Worm (Caenorhabditis elegans) whole organism, young adult: ENCODE data around the gene F21H7.5.
A peak's percentile ranks its signal among the peaks of the same experiment; 100 is the strongest.

Source experiments
- B0261.1 ChIP-seq: sonication (generic microtip); optimal IDR thresholded peaks from 2 replicates; lab custom pipeline; 2016; ENCODE audit warnings: mild to moderate bottlenecking, missing genetic modification characterization, moderate library complexity, missing compliant biosample characterization
- D2030.7 ChIP-seq: fragments of 200-800 bp; sonication (Bioruptor generic); IDR thresholded peaks from 2 replicates; pipeline ENCODE4 v1.3.6; 2022; ENCODE audit warnings: missing genetic modification reagents, missing genetic modification characterization, missing compliant biosample characterization
- F33H1.4 ChIP-seq: fragments of 200-800 bp; sonication (Bioruptor generic); IDR thresholded peaks from 2 replicates; pipeline ENCODE4 v1.3.6; 2022; ENCODE audit warnings: missing genetic modification reagents, missing genetic modification characterization, missing compliant biosample characterization
- F49E8.2 ChIP-seq: sonication (generic microtip); optimal IDR thresholded peaks from 3 replicates; lab custom pipeline; 2017; ENCODE audit warnings: missing genetic modification characterization, mild to moderate bottlenecking, missing compliant biosample characterization, antibody characterized with exemption, moderate library complexity; ENCODE audit not compliant: insufficient read depth
- F55B11.4 ChIP-seq: sonication (generic microtip); optimal IDR thresholded peaks from 2 replicates; lab custom pipeline; 2016; ENCODE audit warnings: missing compliant biosample characterization, missing genetic modification characterization, borderline replicate concordance; ENCODE audit not compliant: insufficient read depth
- Y53G8AR.9 ChIP-seq: fragments of 200-800 bp; sonication (Bioruptor generic); conservative IDR thresholded peaks from 2 replicates; pipeline ENCODE4 v1.3.6; 2022; ENCODE audit warnings: missing genetic modification reagents, missing genetic modification characterization, missing compliant biosample characterization
- Y56A3A.18 ChIP-seq: fragments of 200-800 bp; sonication (Bioruptor generic); IDR thresholded peaks from 2 replicates; pipeline ENCODE4 v1.3.6; 2022; ENCODE audit warnings: missing genetic modification reagents, missing genetic modification characterization, missing compliant biosample characterization
- Y67H2A.10 ChIP-seq: fragments of 200-800 bp; sonication (Bioruptor generic); conservative IDR thresholded peaks from 2 replicates; pipeline ENCODE4 v1.3.6; 2022; ENCODE audit warnings: missing genetic modification reagents, missing genetic modification characterization, missing compliant biosample characterization
- Y95B8A.8 ChIP-seq: fragments of 200-800 bp; sonication (Bioruptor generic); IDR thresholded peaks from 2 replicates; pipeline ENCODE4 v1.3.6; 2022; ENCODE audit warnings: missing genetic modification reagents, missing genetic modification characterization, missing compliant biosample characterization
- aptf-2 ChIP-seq: fragments of 200-800 bp; sonication (Bioruptor generic); conservative IDR thresholded peaks from 2 replicates; pipeline ENCODE4 v1.3.6; 2022; ENCODE audit warnings: missing genetic modification reagents, missing genetic modification characterization, missing compliant biosample characterization
- attf-6 ChIP-seq: fragments of 200-800 bp; sonication (Bioruptor generic); IDR thresholded peaks from 2 replicates; pipeline ENCODE4 v1.3.6; 2022; ENCODE audit warnings: missing genetic modification reagents, missing genetic modification characterization, missing compliant biosample characterization
- bed-1 ChIP-seq: fragments of 200-800 bp; sonication (Bioruptor generic); IDR thresholded peaks from 2 replicates; pipeline ENCODE4 v1.3.6; 2022; ENCODE audit warnings: missing genetic modification reagents, missing genetic modification characterization, missing compliant biosample characterization
- bed-2 ChIP-seq: fragments of 200-800 bp; sonication (Bioruptor generic); IDR thresholded peaks from 2 replicates; pipeline ENCODE4 v1.3.6; 2022; ENCODE audit warnings: missing genetic modification reagents, missing genetic modification characterization, missing compliant biosample characterization
- ceh-100 ChIP-seq: fragments of 200-800 bp; sonication (Bioruptor generic); IDR thresholded peaks from 2 replicates; pipeline ENCODE4 v1.3.6; 2022; ENCODE audit warnings: missing genetic modification reagents, missing genetic modification characterization, missing compliant biosample characterization
- ceh-58 ChIP-seq: fragments of 200-800 bp; sonication (Bioruptor generic); IDR thresholded peaks from 2 replicates; pipeline ENCODE4 v1.3.6; 2022; ENCODE audit warnings: missing genetic modification characterization, missing compliant biosample characterization
- ceh-79 ChIP-seq: sonication (generic microtip); optimal IDR thresholded peaks from 2 replicates; lab custom pipeline; 2017; ENCODE audit warnings: mild to moderate bottlenecking, missing genetic modification characterization, missing compliant biosample characterization
- die-1 ChIP-seq: sonication (generic microtip); optimal IDR thresholded peaks from 2 replicates; lab custom pipeline; 2016; ENCODE audit warnings: missing genotype, mild to moderate bottlenecking, missing genetic modification characterization, missing compliant biosample characterization
- dox-1 ChIP-seq: fragments of 200-800 bp; sonication (Bioruptor generic); IDR thresholded peaks from 2 replicates; pipeline ENCODE4 v1.3.6; 2022; ENCODE audit warnings: missing genetic modification reagents, missing genetic modification characterization, missing compliant biosample characterization
- ekl-4 ChIP-seq: fragments of 200-800 bp; sonication (Bioruptor generic); IDR thresholded peaks from 2 replicates; pipeline ENCODE4 v1.3.6; 2022; ENCODE audit warnings: missing genetic modification reagents, missing genetic modification characterization, missing compliant biosample characterization
- him-1 ChIP-seq: sonication (generic microtip); optimal IDR thresholded peaks from 2 replicates; lab custom pipeline; 2016; ENCODE audit warnings: missing genotype, missing genetic modification reagents, missing genetic modification characterization, missing compliant biosample characterization
- hmg-1.2 ChIP-seq: fragments of 200-800 bp; sonication (Bioruptor generic); IDR thresholded peaks from 2 replicates; pipeline ENCODE4 v1.3.6; 2022; ENCODE audit warnings: missing genetic modification reagents, missing genetic modification characterization, missing compliant biosample characterization
- hsf-1 ChIP-seq: fragments of 200-800 bp; sonication (Bioruptor generic); IDR thresholded peaks from 2 replicates; pipeline ENCODE4 v1.3.6; 2022; ENCODE audit warnings: missing genetic modification reagents, missing genetic modification characterization, missing compliant biosample characterization
- lin-26 ChIP-seq: fragments of 200-800 bp; sonication (Bioruptor generic); IDR thresholded peaks from 2 replicates; pipeline ENCODE4 v1.3.6; 2022; ENCODE audit warnings: missing genetic modification reagents, missing genetic modification characterization, missing compliant biosample characterization
- lin-40 ChIP-seq: sonication (generic microtip); optimal IDR thresholded peaks from 2 replicates; lab custom pipeline; 2016; ENCODE audit warnings: missing genetic modification characterization, mild to moderate bottlenecking, missing compliant biosample characterization, missing genotype, missing genetic modification reagents
- lin-54 ChIP-seq: fragments of 200-800 bp; sonication (Bioruptor generic); optimal IDR thresholded peaks from 2 replicates; lab custom pipeline; 2018; ENCODE audit warnings: mild to moderate bottlenecking, missing genetic modification characterization, missing compliant biosample characterization
- lir-1 ChIP-seq: fragments of 200-800 bp; sonication (Bioruptor generic); conservative IDR thresholded peaks from 2 replicates; pipeline ENCODE4 v1.3.6; 2022; ENCODE audit warnings: missing genetic modification reagents, missing genetic modification characterization, missing compliant biosample characterization
- lsl-1 ChIP-seq: fragments of 200-800 bp; sonication (Bioruptor generic); optimal IDR thresholded peaks from 2 replicates; lab custom pipeline; 2018; ENCODE audit warnings: mild to moderate bottlenecking, missing genetic modification characterization, moderate library complexity, missing compliant biosample characterization
- lsy-27 ChIP-seq: sonication (generic microtip); optimal IDR thresholded peaks from 2 replicates; lab custom pipeline; 2017; ENCODE audit warnings: missing genetic modification characterization, mild to moderate bottlenecking, missing compliant biosample characterization, antibody characterized with exemption, missing genotype, borderline replicate concordance; ENCODE audit not compliant: insufficient read depth
- mes-4 ChIP-seq: sonication (generic microtip); optimal IDR thresholded peaks from 2 replicates; lab custom pipeline; 2016; ENCODE audit warnings: missing genotype, missing genetic modification characterization, missing compliant biosample characterization
- nfya-1 ChIP-seq: sonication (generic microtip); optimal IDR thresholded peaks from 2 replicates; lab custom pipeline; 2017; ENCODE audit warnings: antibody characterized with exemption, missing compliant biosample characterization, missing genetic modification characterization, borderline replicate concordance; ENCODE audit not compliant: insufficient read depth
- nfya-2 ChIP-seq: fragments of 200-800 bp; sonication (Bioruptor generic); IDR thresholded peaks from 2 replicates; pipeline ENCODE4 v1.3.6; 2022; ENCODE audit warnings: missing genetic modification reagents, missing genetic modification characterization, missing compliant biosample characterization
- nfyb-1 ChIP-seq: fragments of 200-800 bp; sonication (Bioruptor generic); IDR thresholded peaks from 2 replicates; pipeline ENCODE4 v1.3.6; 2022; ENCODE audit warnings: missing genetic modification reagents, missing genetic modification characterization, missing compliant biosample characterization
- nhr-120 ChIP-seq: fragments of 200-800 bp; sonication (Bioruptor generic); IDR thresholded peaks from 2 replicates; pipeline ENCODE4 v1.3.6; 2022; ENCODE audit warnings: missing genetic modification characterization, missing compliant biosample characterization
- nhr-80 ChIP-seq: sonication (generic microtip); optimal IDR thresholded peaks from 2 replicates; lab custom pipeline; 2016; ENCODE audit warnings: missing genetic modification characterization, missing compliant biosample characterization
- nhr-90 ChIP-seq: sonication (generic microtip); optimal IDR thresholded peaks from 2 replicates; lab custom pipeline; 2016; ENCODE audit warnings: missing genotype, mild to moderate bottlenecking, missing genetic modification characterization, missing compliant biosample characterization
- pbrm-1 ChIP-seq: fragments of 200-800 bp; sonication (Bioruptor generic); IDR thresholded peaks from 2 replicates; pipeline ENCODE4 v1.3.6; 2022; ENCODE audit warnings: missing genetic modification reagents, missing genetic modification characterization, missing compliant biosample characterization
- snpc-1.3 ChIP-seq: sonication (generic microtip); optimal IDR thresholded peaks from 2 replicates; lab custom pipeline; 2017; ENCODE audit warnings: missing genetic modification characterization, mild to moderate bottlenecking, missing compliant biosample characterization, antibody characterized with exemption, moderate library complexity, missing genotype, missing genetic modification reagents; ENCODE audit not compliant: insufficient read depth
- tbp1 ChIP-seq: fragments of 200-800 bp; sonication (Bioruptor generic); optimal IDR thresholded peaks from 2 replicates; lab custom pipeline; 2018; ENCODE audit warnings: mild to moderate bottlenecking, missing genetic modification characterization, missing compliant biosample characterization
- unc-130 ChIP-seq: sonication (generic microtip); optimal IDR thresholded peaks from 2 replicates; lab custom pipeline; 2016; ENCODE audit warnings: missing genetic modification reagents, missing genetic modification characterization, missing compliant biosample characterization
- xnd-1 ChIP-seq: sonication (generic microtip); optimal IDR thresholded peaks from 2 replicates; lab custom pipeline; 2016; ENCODE audit warnings: missing genotype, missing genetic modification reagents, missing genetic modification characterization, missing compliant biosample characterization
- ztf-18 ChIP-seq: sonication (generic microtip); optimal IDR thresholded peaks from 2 replicates; lab custom pipeline; 2016; ENCODE audit warnings: missing genotype, mild to moderate bottlenecking, missing genetic modification characterization, missing compliant biosample characterization
- ztf-28 ChIP-seq: fragments of 200-800 bp; sonication (Bioruptor generic); IDR thresholded peaks from 2 replicates; pipeline ENCODE4 v1.3.6; 2022; ENCODE audit warnings: missing genetic modification reagents, missing genetic modification characterization, missing compliant biosample characterization

F21H7.5 gene

DNA sequence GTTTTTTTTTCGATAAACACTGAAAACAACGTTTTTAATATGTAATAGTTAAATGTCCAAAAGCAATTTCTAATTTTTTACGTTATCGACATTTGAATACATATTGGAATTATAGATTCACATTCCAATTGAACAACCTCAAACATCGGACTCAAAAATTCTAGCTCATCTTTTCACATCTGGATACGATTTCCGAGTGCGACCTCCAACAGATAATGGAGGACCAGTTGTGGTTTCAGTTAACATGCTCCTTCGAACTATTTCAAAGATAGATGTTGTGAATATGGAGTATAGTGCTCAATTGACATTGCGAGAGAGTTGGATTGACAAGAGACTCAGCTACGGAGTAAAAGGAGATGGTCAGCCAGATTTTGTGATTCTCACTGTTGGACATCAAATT lies 17.3 kb upstream of the F21H7.5 start:
- TF ChIP-seq bed-1 (GFP tag; lab: Robert Waterston, UW): no peak
- no peak for TF ChIP-seq ztf-28 (GFP tag; lab: Robert Waterston, UW)
- no peak for TF ChIP-seq lir-1 (GFP tag; lab: Robert Waterston, UW)
- no peak for TF ChIP-seq F33H1.4 (GFP tag; lab: Robert Waterston, UW)

ce11 chrV:16224027-16224426 lies 13.3 kb upstream of the F21H7.5 start, which contains the start of gene stdh-2:
Gene stdh-2 (plus strand): TSS chrV:16224327.
- no peak for TF ChIP-seq tbp1 (GFP tag; lab: Kevin White, UChicago)
- TF ChIP-seq lin-40: no peak
- no peak for TF ChIP-seq bed-2 (GFP tag; lab: Robert Waterston, UW)
- no peak for TF ChIP-seq Y67H2A.10 (GFP tag; lab: Robert Waterston, UW)
- no peak for TF ChIP-seq ceh-58 (GFP tag; lab: Robert Waterston, UW)
- TF ChIP-seq nfyb-1 (GFP tag; lab: Robert Waterston, UW): no peak
- no peak for TF ChIP-seq nfya-1 (tag; lab: Kevin White, UChicago)
- no peak for TF ChIP-seq nhr-120 (GFP tag; lab: Robert Waterston, UW)
- TF ChIP-seq ztf-28 (GFP tag; lab: Robert Waterston, UW): no peak
- TF ChIP-seq ceh-79 (tag; lab: Kevin White, UChicago): no peak
- no peak for TF ChIP-seq aptf-2 (GFP tag; lab: Robert Waterston, UW)
- no peak for TF ChIP-seq nfya-2
- TF ChIP-seq dox-1 (GFP tag; lab: Robert Waterston, UW): no peak
- TF ChIP-seq F55B11.4 (tag; lab: Kevin White, UChicago): no peak
- TF ChIP-seq, all 124 proteins: peak for 0

DNA sequence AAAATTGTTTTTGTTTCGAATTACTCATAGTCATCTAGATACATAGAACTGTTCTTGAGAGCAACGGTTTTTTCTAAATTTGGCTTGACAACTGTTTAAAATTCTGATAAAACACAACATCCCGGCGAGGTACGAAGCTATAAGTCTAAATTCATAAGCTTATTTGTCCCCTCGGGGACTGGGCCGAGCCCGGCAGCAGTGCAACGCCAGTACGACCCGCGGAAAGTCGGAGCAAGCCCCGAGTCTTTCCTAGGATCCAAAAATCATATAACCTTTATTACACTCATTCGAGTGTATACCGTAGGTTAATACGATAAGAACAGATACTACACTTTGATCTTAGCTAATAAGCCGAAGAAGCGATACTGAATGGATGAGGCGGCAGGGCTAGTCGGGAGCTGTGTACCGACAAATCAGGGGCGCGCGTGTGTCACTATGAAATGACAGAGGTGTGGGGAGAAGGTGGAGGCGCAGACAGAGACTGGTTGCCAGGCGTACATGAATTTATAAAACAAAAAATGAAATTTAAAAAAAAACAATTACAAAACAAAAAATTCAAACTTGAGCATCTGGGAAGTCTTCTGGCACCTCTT lies 11.7 kb upstream of the F21H7.5 start:
- no peak for TF ChIP-seq snpc-1.3 (tag; lab: Kevin White, UChicago)
- peak; percentile 14; the same call in 1 of the 2 replicates for TF ChIP-seq F33H1.4 (GFP tag; lab: Robert Waterston, UW)
- TF ChIP-seq lsl-1: peak; percentile 64
- TF ChIP-seq hsf-1: no peak
- peak; percentile 77 for TF ChIP-seq dox-1 (GFP tag; lab: Robert Waterston, UW)
- TF ChIP-seq mes-4: no peak
- peak; percentile 13 for TF ChIP-seq unc-130
- no peak for TF ChIP-seq him-1 (tag; lab: Kevin White, UChicago)
- TF ChIP-seq tbp1 (GFP tag; lab: Kevin White, UChicago): peak; percentile 70
- peak; percentile 62 for TF ChIP-seq F49E8.2 (tag; lab: Kevin White, UChicago)
- peak; percentile 45 for TF ChIP-seq die-1
- TF ChIP-seq attf-6: peak; percentile 96
- TF ChIP-seq nfyb-1 (GFP tag; lab: Robert Waterston, UW): peak; percentile 42; the same call in 1 of the 2 replicates
- 0 out of 2 replicates have a peak, but pooled peaks have one; percentile 44 for TF ChIP-seq Y53G8AR.9 (GFP tag; lab: Robert Waterston, UW)
- TF ChIP-seq aptf-2 (GFP tag; lab: Robert Waterston, UW): 0 out of 2 replicates have a peak, but pooled peaks have one; percentile 29
- TF ChIP-seq ztf-18 (tag; lab: Kevin White, UChicago): peak; percentile 27
- peak; percentile 40; the same call in 1 of the 2 replicates for TF ChIP-seq ceh-100 (GFP tag; lab: Robert Waterston, UW)
- 0 out of 2 replicates have a peak, but pooled peaks have one; percentile 40 for TF ChIP-seq Y56A3A.18
- TF ChIP-seq D2030.7 (GFP tag; lab: Robert Waterston, UW): peak; percentile 76
- peak; percentile 65 for TF ChIP-seq ekl-4 (GFP tag; lab: Robert Waterston, UW)
- TF ChIP-seq hmg-1.2 (GFP tag; lab: Robert Waterston, UW): peak; percentile 91
- no peak for TF ChIP-seq Y67H2A.10 (GFP tag; lab: Robert Waterston, UW)
- peak; percentile 86 for TF ChIP-seq pbrm-1 (GFP tag; lab: Robert Waterston, UW)
- peak; percentile 21 for TF ChIP-seq B0261.1 (tag; lab: Kevin White, UChicago)
- peak; percentile 24 for TF ChIP-seq xnd-1 (tag; lab: Kevin White, UChicago)
- peak; percentile 16 for TF ChIP-seq lin-54 (GFP tag; lab: Kevin White, UChicago)
- TF ChIP-seq Y95B8A.8: no peak
- no peak for TF ChIP-seq nhr-80 (tag; lab: Kevin White, UChicago)
- 0 out of 2 replicates have a peak, but pooled peaks have one; percentile 50 for TF ChIP-seq ceh-58 (GFP tag; lab: Robert Waterston, UW)
- peak; percentile 21 for TF ChIP-seq lsy-27
- TF ChIP-seq lin-26 (GFP tag; lab: Robert Waterston, UW): peak; percentile 82
- TF ChIP-seq nhr-90 (tag; lab: Kevin White, UChicago): no peak
